Fruit fly (Drosophila melanogaster): ENCODE measurements around the gene Iml1.

dm6 chr3L:1495803-1496202 lies 38.0 kb downstream of the Iml1 start:
- no peak for TF ChIP-seq CG8478 (optimal IDR thresholded peaks at IDR 0.05)
- no peak for TF ChIP-seq psq (optimal IDR thresholded peaks at IDR 0.05)
- TF ChIP-seq pan (optimal IDR thresholded peaks at IDR 0.05): no peak
- no peak for TF ChIP-seq usp (GFP tag; optimal IDR thresholded peaks at IDR 0.05)
- TF ChIP-seq EcR (GFP tag; optimal IDR thresholded peaks at IDR 0.05): no peak

All from whole organism.